Worm (Caenorhabditis elegans) whole organism, young adult: ENCODE results near the gene zyg-9.
A peak's percentile ranks its signal among the peaks of the same experiment; 100 is the strongest.

ENCODE experiments used
- B0019.2 ChIP-seq: fragments of 200-800 bp; sonication (Bioruptor generic); conservative IDR thresholded peaks from 2 replicates; pipeline ENCODE4 v1.3.6; 2022; ENCODE audit warnings: missing genetic modification reagents, missing genetic modification characterization, missing compliant biosample characterization
- B0261.1 ChIP-seq: sonication (generic microtip); optimal IDR thresholded peaks from 2 replicates; lab custom pipeline; 2016; ENCODE audit warnings: mild to moderate bottlenecking, missing genetic modification characterization, moderate library complexity, missing compliant biosample characterization
- B0336.3 ChIP-seq: fragments of 200-800 bp; sonication (Bioruptor generic); IDR thresholded peaks from 2 replicates; pipeline ENCODE4 v1.3.6; 2022; ENCODE audit warnings: missing genetic modification characterization, missing compliant biosample characterization
- F39B2.1 ChIP-seq: fragments of 200-800 bp; sonication (Bioruptor generic); IDR thresholded peaks from 2 replicates; pipeline ENCODE4 v1.3.6; 2022; ENCODE audit warnings: missing genetic modification reagents, missing genetic modification characterization, missing compliant biosample characterization
- Y53F4B.3 ChIP-seq: fragments of 200-800 bp; sonication (Bioruptor generic); IDR thresholded peaks from 2 replicates; pipeline ENCODE4 v1.3.6; 2022; ENCODE audit warnings: missing genetic modification reagents, missing genetic modification characterization, missing compliant biosample characterization
- Y53G8AR.9 ChIP-seq: fragments of 200-800 bp; sonication (Bioruptor generic); conservative IDR thresholded peaks from 2 replicates; pipeline ENCODE4 v1.3.6; 2022; ENCODE audit warnings: missing genetic modification reagents, missing genetic modification characterization, missing compliant biosample characterization
- Y56A3A.18 ChIP-seq: fragments of 200-800 bp; sonication (Bioruptor generic); IDR thresholded peaks from 2 replicates; pipeline ENCODE4 v1.3.6; 2022; ENCODE audit warnings: missing genetic modification reagents, missing genetic modification characterization, missing compliant biosample characterization
- akir-1 ChIP-seq: fragments of 200-800 bp; sonication (Bioruptor generic); optimal IDR thresholded peaks from 2 replicates; lab custom pipeline; 2018; ENCODE audit warnings: mild to moderate bottlenecking, missing genetic modification characterization, moderate library complexity, missing compliant biosample characterization
- ama-1 ChIP-seq, 3 experiments: fragments of 150-350 bp in 1 of 3; sonication (generic microtip) in 2 of 3; optimal IDR thresholded peaks; 2 replicates each; lab custom pipeline; 2014 to 2018; ENCODE audit warnings: missing biosample characterization in 2 of 3, missing genetic modification characterization in 2 of 3, missing genetic modification reagents in 2 of 3
- aptf-2 ChIP-seq: fragments of 200-800 bp; sonication (Bioruptor generic); conservative IDR thresholded peaks from 2 replicates; pipeline ENCODE4 v1.3.6; 2022; ENCODE audit warnings: missing genetic modification reagents, missing genetic modification characterization, missing compliant biosample characterization
- atf-7 ChIP-seq: sonication (generic microtip); optimal IDR thresholded peaks from 2 replicates; lab custom pipeline; 2017; ENCODE audit warnings: mild to moderate bottlenecking, missing genetic modification characterization, missing compliant biosample characterization
- attf-5 ChIP-seq: fragments of 200-800 bp; sonication (Bioruptor generic); optimal IDR thresholded peaks from 2 replicates; lab custom pipeline; 2018; ENCODE audit warnings: mild to moderate bottlenecking, missing genetic modification characterization, missing compliant biosample characterization
- chd-7 ChIP-seq: sonication (generic microtip); optimal IDR thresholded peaks from 2 replicates; lab custom pipeline; 2016; ENCODE audit warnings: mild to moderate bottlenecking, missing genetic modification characterization, moderate library complexity, missing compliant biosample characterization
- ekl-4 ChIP-seq: fragments of 200-800 bp; sonication (Bioruptor generic); IDR thresholded peaks from 2 replicates; pipeline ENCODE4 v1.3.6; 2022; ENCODE audit warnings: missing genetic modification reagents, missing genetic modification characterization, missing compliant biosample characterization
- hlh-26 ChIP-seq: fragments of 200-800 bp; sonication (Bioruptor generic); conservative IDR thresholded peaks from 2 replicates; pipeline ENCODE4 v1.3.6; 2022; ENCODE audit warnings: missing genetic modification reagents, missing genetic modification characterization, missing compliant biosample characterization
- hmg-1.2 ChIP-seq: fragments of 200-800 bp; sonication (Bioruptor generic); IDR thresholded peaks from 2 replicates; pipeline ENCODE4 v1.3.6; 2022; ENCODE audit warnings: missing genetic modification reagents, missing genetic modification characterization, missing compliant biosample characterization
- hrde-1 ChIP-seq: sonication (generic microtip); optimal IDR thresholded peaks from 2 replicates; lab custom pipeline; 2016; ENCODE audit warnings: missing genetic modification characterization, mild to moderate bottlenecking, missing compliant biosample characterization, moderate library complexity, missing genotype, missing genetic modification reagents, borderline replicate concordance
- hsf-1 ChIP-seq: fragments of 200-800 bp; sonication (Bioruptor generic); IDR thresholded peaks from 2 replicates; pipeline ENCODE4 v1.3.6; 2022; ENCODE audit warnings: missing genetic modification reagents, missing genetic modification characterization, missing compliant biosample characterization
- lin-26 ChIP-seq: fragments of 200-800 bp; sonication (Bioruptor generic); IDR thresholded peaks from 2 replicates; pipeline ENCODE4 v1.3.6; 2022; ENCODE audit warnings: missing genetic modification reagents, missing genetic modification characterization, missing compliant biosample characterization
- lsl-1 ChIP-seq: fragments of 200-800 bp; sonication (Bioruptor generic); optimal IDR thresholded peaks from 2 replicates; lab custom pipeline; 2018; ENCODE audit warnings: mild to moderate bottlenecking, missing genetic modification characterization, moderate library complexity, missing compliant biosample characterization
- madf-6 ChIP-seq: fragments of 200-800 bp; sonication (Bioruptor generic); IDR thresholded peaks from 2 replicates; pipeline ENCODE4 v1.3.6; 2022; ENCODE audit warnings: missing genetic modification reagents, missing genetic modification characterization, missing compliant biosample characterization
- mcd-1 ChIP-seq: fragments of 200-800 bp; sonication (Bioruptor generic); IDR thresholded peaks from 2 replicates; pipeline ENCODE4 v1.3.6; 2022; ENCODE audit warnings: missing genetic modification reagents, missing genetic modification characterization, missing compliant biosample characterization
- mel-28 ChIP-seq: sonication (generic microtip); optimal IDR thresholded peaks from 2 replicates; lab custom pipeline; 2016; ENCODE audit warnings: borderline replicate concordance, mild to moderate bottlenecking, missing genetic modification characterization, missing compliant biosample characterization
- nhr-27 ChIP-seq: fragments of 200-800 bp; sonication (Bioruptor generic); optimal IDR thresholded peaks from 2 replicates; lab custom pipeline; 2018; ENCODE audit warnings: mild to moderate bottlenecking, missing genetic modification characterization, moderate library complexity, missing compliant biosample characterization
- nhr-80 ChIP-seq: sonication (generic microtip); optimal IDR thresholded peaks from 2 replicates; lab custom pipeline; 2016; ENCODE audit warnings: missing genetic modification characterization, missing compliant biosample characterization
- pha-4 ChIP-seq: fragments of 150-350 bp; sonication (generic microtip); optimal IDR thresholded peaks from 2 replicates; lab custom pipeline; 2014; ENCODE audit warnings: missing biosample characterization, missing genetic modification reagents, missing genetic modification characterization
- sea-2 ChIP-seq: fragments of 200-800 bp; sonication (Bioruptor generic); IDR thresholded peaks from 2 replicates; pipeline ENCODE4 v1.3.6; 2022; ENCODE audit warnings: missing genetic modification characterization, missing compliant biosample characterization
- snpc-4 ChIP-seq, 5 experiments: fragments of 150-350 bp in 1 of 5; sonication (generic microtip) in 4 of 5; optimal IDR thresholded peaks; 2 replicates each; lab custom pipeline; 2014 to 2018; ENCODE audit warnings: missing genetic modification characterization in 5 of 5, missing biosample characterization in 3 of 5, antibody characterized with exemption in 2 of 5, mild to moderate bottlenecking in 2 of 5, missing compliant biosample characterization in 2 of 5, missing genotype in 2 of 5, moderate library complexity in 2 of 5, missing genetic modification reagents in 1 of 5
- sptf-2 ChIP-seq: fragments of 200-800 bp; sonication (Bioruptor generic); optimal IDR thresholded peaks from 2 replicates; lab custom pipeline; 2018; ENCODE audit warnings: mild to moderate bottlenecking, missing genetic modification characterization, missing compliant biosample characterization
- unc-62 ChIP-seq: fragments of 150-350 bp; optimal IDR thresholded peaks from 2 replicates; lab custom pipeline; 2014; ENCODE audit warnings: missing biosample characterization, missing genetic modification reagents, missing genetic modification characterization
- ztf-22 ChIP-seq: fragments of 200-800 bp; sonication (Bioruptor generic); optimal IDR thresholded peaks from 2 replicates; lab custom pipeline; 2018; ENCODE audit warnings: mild to moderate bottlenecking, missing genetic modification characterization, moderate library complexity, missing compliant biosample characterization
- ztf-6 ChIP-seq: fragments of 200-800 bp; sonication (Bioruptor generic); IDR thresholded peaks from 2 replicates; pipeline ENCODE4 v1.3.6; 2022; ENCODE audit warnings: missing genetic modification reagents, missing genetic modification characterization, missing compliant biosample characterization

Gene zyg-9

DNA sequence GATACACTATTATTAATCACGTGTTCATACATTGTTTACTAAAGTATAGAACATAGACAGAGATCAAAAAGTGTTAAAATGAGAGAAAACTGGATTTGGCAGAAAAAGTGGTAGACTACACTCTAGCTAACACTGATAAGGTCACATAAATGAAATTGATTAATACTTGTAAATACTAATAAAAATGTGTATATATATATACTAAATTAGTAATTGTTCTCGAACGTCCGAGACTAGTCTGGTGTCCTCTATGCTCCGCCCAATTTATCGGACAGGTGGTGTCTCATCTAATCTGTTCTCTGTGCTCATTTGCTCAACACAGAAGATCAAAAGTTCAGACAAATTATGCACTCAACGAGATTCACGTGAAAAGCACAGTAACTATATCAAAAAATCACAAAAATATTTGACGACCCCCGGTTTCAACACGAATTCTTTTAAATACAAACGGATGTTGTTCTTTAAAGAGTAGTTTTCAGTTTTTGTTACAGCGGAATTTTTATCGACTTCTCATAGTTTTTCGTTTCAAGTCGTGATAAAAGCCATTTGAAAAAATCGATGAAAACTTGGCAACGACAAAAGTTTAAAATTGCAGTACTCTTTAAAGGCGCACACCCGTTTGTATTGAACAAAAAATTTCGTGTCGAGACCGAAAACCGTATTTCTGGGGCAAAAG lies 23.6 kb downstream of the zyg-9 start (continued):
- no peak for TF ChIP-seq Y56A3A.18 (GFP tag; lab: Robert Waterston, UW)
- no peak for TF ChIP-seq atf-7 (tag; lab: Kevin White, UChicago)
- no peak for TF ChIP-seq mcd-1 (GFP tag; lab: Robert Waterston, UW)
- TF ChIP-seq sea-2 (GFP tag; lab: Robert Waterston, UW): no peak
- no peak for TF ChIP-seq snpc-4 (GFP tag; optimal IDR thresholded peaks at IDR 0.05; lab: Kevin White, UChicago)
- no peak for TF ChIP-seq snpc-4 (tag; optimal IDR thresholded peaks at IDR 0.05; lab: Kevin White, UChicago)
- no peak for TF ChIP-seq madf-6

DNA sequence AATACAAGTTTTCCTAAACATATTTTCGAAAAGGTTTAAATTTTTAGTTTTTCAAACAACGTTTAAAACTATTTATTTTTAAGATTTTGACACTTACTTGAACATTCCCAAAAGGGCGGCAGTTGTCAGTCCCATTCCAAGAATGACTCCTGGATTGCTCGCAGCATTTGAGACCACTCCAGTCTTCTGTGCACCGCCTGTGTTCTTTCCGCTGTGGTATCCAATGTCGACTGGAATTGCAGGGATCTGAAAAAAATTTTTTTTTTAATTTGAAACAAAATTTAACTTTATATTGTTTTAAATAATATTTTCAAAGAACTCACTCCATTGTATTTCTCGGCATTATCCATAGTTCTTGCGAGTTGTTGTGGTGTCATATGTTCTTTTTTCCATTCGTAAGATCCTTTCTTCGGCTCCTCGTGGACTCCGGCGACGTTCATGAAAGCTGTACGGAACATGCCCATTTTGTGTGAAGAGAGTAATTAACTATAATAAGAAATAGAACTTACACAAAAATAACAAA lies 24.2 kb downstream of the zyg-9 start, which contains the start of gene M05D6.5:
TSS of gene M05D6.5 (minus strand) at position 473 of the 523 bp plus-strand sequence.
- no peak for TF ChIP-seq F39B2.1 (GFP tag; lab: Robert Waterston, UW)
- no peak for TF ChIP-seq hrde-1
- TF ChIP-seq ama-1 (optimal IDR thresholded peaks at IDR 0.05; lab: Kevin White, UChicago): peak; percentile 83
- no peak for TF ChIP-seq ama-1 (GFP tag; optimal IDR thresholded peaks at IDR 0.05; lab: Kevin White, UChicago)
- no peak for TF ChIP-seq B0261.1 (tag; lab: Kevin White, UChicago)
- no peak for TF ChIP-seq chd-7
- 0 out of 2 replicates have a peak, but pooled peaks have one; percentile 13 for TF ChIP-seq Y53G8AR.9 (GFP tag; lab: Robert Waterston, UW)
- no peak for TF ChIP-seq mel-28 (tag; lab: Kevin White, UChicago)
- 0 out of 2 replicates have a peak, but pooled peaks have one; percentile 40 for TF ChIP-seq ekl-4 (GFP tag; lab: Robert Waterston, UW)
- no peak for TF ChIP-seq sptf-2
- TF ChIP-seq B0019.2 (GFP tag; lab: Robert Waterston, UW): no peak
- TF ChIP-seq madf-6: no peak
- TF ChIP-seq ztf-6 (GFP tag; lab: Robert Waterston, UW): no peak
- TF ChIP-seq nhr-27 (tag; lab: Kevin White, UChicago): no peak
- 0 out of 2 replicates have a peak, but pooled peaks have one; percentile 13 for TF ChIP-seq B0336.3
- TF ChIP-seq unc-62: no peak
- TF ChIP-seq lin-26 (GFP tag; lab: Robert Waterston, UW): 0 out of 2 replicates have a peak, but pooled peaks have one; percentile 8
- TF ChIP-seq ztf-22: no peak

DNA sequence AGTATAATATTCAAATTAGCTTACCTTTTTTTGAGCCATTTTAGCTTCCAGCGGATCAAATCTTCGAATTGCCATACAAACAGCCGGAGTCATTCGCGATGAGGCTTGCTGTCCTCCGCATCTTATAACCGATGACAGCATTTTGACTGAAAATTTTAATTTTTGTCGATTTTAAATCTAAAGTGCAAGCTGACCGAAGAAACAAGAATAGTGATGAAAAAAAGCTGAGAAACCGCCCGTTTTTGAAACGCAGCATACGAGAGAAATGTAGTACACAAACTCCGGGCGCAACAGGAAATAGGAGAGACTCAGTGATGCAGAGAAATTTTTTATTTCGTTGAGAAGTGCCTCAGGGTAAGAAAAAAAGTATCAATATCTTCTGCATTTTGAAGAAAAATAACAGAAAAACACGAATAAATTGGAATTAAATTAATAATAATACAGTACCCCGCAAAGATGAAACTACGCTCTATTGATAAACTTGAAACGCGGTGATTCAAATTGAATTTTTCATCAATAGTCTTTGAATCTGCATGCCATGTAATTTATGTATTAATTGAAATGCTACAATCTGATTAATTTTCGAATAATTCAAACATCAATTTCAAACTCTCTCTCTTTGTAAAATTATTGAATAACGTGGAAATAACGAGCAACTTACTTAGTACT lies 25.6 kb downstream of the zyg-9 start:
- TF ChIP-seq hmg-1.2 (GFP tag; lab: Robert Waterston, UW): peak; percentile 55; the same call in 1 of the 2 replicates
- TF ChIP-seq ama-1 (optimal IDR thresholded peaks at IDR 0.05; lab: Kevin White, UChicago): peak; percentile 61
- no peak for TF ChIP-seq ama-1 (GFP tag; optimal IDR thresholded peaks at IDR 0.05; lab: Kevin White, UChicago)
- no peak for TF ChIP-seq pha-4
- TF ChIP-seq hrde-1: no peak
- peak; percentile 43 for TF ChIP-seq attf-5 (GFP tag; lab: Kevin White, UChicago)
- TF ChIP-seq sptf-2: no peak
- TF ChIP-seq akir-1 (GFP tag; lab: Kevin White, UChicago): no peak
- TF ChIP-seq Y53F4B.3 (GFP tag; lab: Robert Waterston, UW): no peak
- peak; percentile 17; the same call in 1 of the 2 replicates for TF ChIP-seq mcd-1 (GFP tag; lab: Robert Waterston, UW)
- TF ChIP-seq nhr-80 (tag; lab: Kevin White, UChicago): peak; percentile 24
- TF ChIP-seq lsl-1 (GFP tag; lab: Kevin White, UChicago): peak; percentile 35
- TF ChIP-seq hsf-1: no peak
- no peak for TF ChIP-seq unc-62
- TF ChIP-seq hlh-26 (GFP tag; lab: Robert Waterston, UW): no peak
- TF ChIP-seq chd-7: no peak
- TF ChIP-seq aptf-2 (GFP tag; lab: Robert Waterston, UW): no peak
